Fruit fly (Drosophila melanogaster): Measurements from ENCODE around the gene stwl.

dm6 chr3L:14447374-14447773 is 37.6 kb upstream of the stwl start:
- TF ChIP-seq CG8478 (optimal IDR thresholded peaks at IDR 0.05) = no peak
- TF ChIP-seq psq (optimal IDR thresholded peaks at IDR 0.05) = no peak
- no peak for TF ChIP-seq usp (GFP tag; optimal IDR thresholded peaks at IDR 0.05)
